Worm (Caenorhabditis elegans) whole organism, L2 larva: Measurements from ENCODE around the gene valv-1.

Experiments used
- ceh-16 ChIP-seq: fragments of 150-350 bp; optimal IDR thresholded peaks from 2 replicates; lab custom pipeline; 2014; ENCODE audit warnings: missing biosample characterization, missing genetic modification characterization
- nhr-237 ChIP-seq: fragments of 150-350 bp; optimal IDR thresholded peaks from 2 replicates; lab custom pipeline; 2014; ENCODE audit warnings: missing biosample characterization, missing genetic modification characterization
- nhr-6 ChIP-seq: fragments of 150-350 bp; optimal IDR thresholded peaks from 2 replicates; lab custom pipeline; 2014; ENCODE audit warnings: missing biosample characterization, missing genetic modification characterization
- sem-4 ChIP-seq: fragments of 150-350 bp; optimal IDR thresholded peaks from 2 replicates; lab custom pipeline; 2014; ENCODE audit warnings: missing biosample characterization, missing genetic modification reagents, missing genetic modification characterization
- unc-39 ChIP-seq: fragments of 150-350 bp; optimal IDR thresholded peaks from 2 replicates; lab custom pipeline; 2014; ENCODE audit warnings: missing biosample characterization, missing genetic modification characterization

- TF ChIP-seq nhr-237 (tag; lab: Kevin White, UChicago) (no peak), nhr-6 (tag; lab: Kevin White, UChicago) (no peak), unc-39 (tag; lab: Kevin White, UChicago) (no peak), sem-4 (tag; lab: Kevin White, UChicago) (no peak), ceh-16 (tag; lab: Kevin White, UChicago) (no peak)
These were observed 6.2 kb upstream of the valv-1 start, which contains the start of gene tes-1 for ce11 chrIV:7451345-7451744.
